Worm (Caenorhabditis elegans) whole organism, L1 larva: ENCODE data around the gene T09D3.3.

Source experiments
- elt-3 ChIP-seq, 6 experiments: fragments of 150-350 bp in 1 of 6; sonication (generic microtip); optimal IDR thresholded peaks; 2 replicates each; lab custom pipeline; 2017 to 2018; ENCODE audit warnings: missing biosample characterization in 6 of 6, missing genetic modification characterization in 6 of 6, inconsistent platforms in 1 of 6
- ztf-4 ChIP-seq: fragments of 150-350 bp; optimal IDR thresholded peaks from 2 replicates; lab custom pipeline; 2014; ENCODE audit warnings: missing biosample characterization, missing genetic modification characterization

- TF ChIP-seq elt-3 (tag; optimal IDR thresholded peaks at IDR 0.05; lab: Kevin White, UChicago) (no peak), ztf-4 (tag; lab: Kevin White, UChicago) (no peak)
Measured at ce11 chrV:5330967-5331366, 18.4 kb downstream of the T09D3.3 start, which contains the start of gene srg-26.
